Fruit fly (Drosophila melanogaster): ENCODE results near the gene CG5245.

CG5245 gene

dm6 chr3R:12448889-12449314 is 19.5 kb downstream of the CG5245 start, which contains the start of gene CG18549 (continued):
- TF ChIP-seq HmgD (GFP tag; optimal IDR thresholded peaks at IDR 0.05) (peak; percentile 98), CG1647 (GFP tag; optimal IDR thresholded peaks at IDR 0.05) (peak; percentile 99), odd (GFP tag; optimal IDR thresholded peaks at IDR 0.05) (peak; percentile 100), ATbp (GFP tag; optimal IDR thresholded peaks at IDR 0.05) (peak; percentile 100), CG9932 (GFP tag; IDR thresholded peaks at IDR 0.05) (peak; percentile 99), nerfin-2 (GFP tag; IDR thresholded peaks at IDR 0.05; ENCODE audit: partially characterized antibody) (peak; percentile 64; the same call in 1 of the 2 replicates), abd-A (tag; optimal IDR thresholded peaks at IDR 0.05) (peak; percentile 99), gfzf (GFP tag; optimal IDR thresholded peaks at IDR 0.05) (peak; percentile 44), ftz-f1 (GFP tag; optimal IDR thresholded peaks at IDR 0.05) (peak; percentile 94), Lhr (GFP tag; optimal IDR thresholded peaks at IDR 0.05) (peak; percentile 99), CkIIα-i1 (GFP tag; IDR thresholded peaks at IDR 0.05) (peak; percentile 98), Optix (GFP tag; IDR thresholded peaks at IDR 0.05) (peak; percentile 99), CG18764 (GFP tag; optimal IDR thresholded peaks at IDR 0.05) (peak; percentile 99), CG17802 (tag; optimal IDR thresholded peaks at IDR 0.05) (peak; percentile 95), CG15601 (tag; optimal IDR thresholded peaks at IDR 0.05) (peak; percentile 99), CG7357 (GFP tag; IDR thresholded peaks at IDR 0.05) (peak; percentile 99), da (GFP tag; optimal IDR thresholded peaks at IDR 0.05) (peak; percentile 97), cad (GFP tag; optimal IDR thresholded peaks at IDR 0.05) (no peak), CG7786 (GFP tag; optimal IDR thresholded peaks at IDR 0.05) (peak; percentile 98), CG2678 (tag; optimal IDR thresholded peaks at IDR 0.05) (peak; percentile 100), gem (tag; optimal IDR thresholded peaks at IDR 0.05) (peak; percentile 100), Nf-YB (GFP tag; optimal IDR thresholded peaks at IDR 0.05) (peak; percentile 93), CTCF (GFP tag; optimal IDR thresholded peaks at IDR 0.05) (peak; percentile 81), shn (GFP tag; optimal IDR thresholded peaks at IDR 0.05) (peak; percentile 99), h (optimal IDR thresholded peaks at IDR 0.05) (no peak), CG5245 (GFP tag; optimal IDR thresholded peaks at IDR 0.05) (peak; percentile 100), CG4617 (GFP tag; optimal IDR thresholded peaks at IDR 0.05; ENCODE audit: borderline replicate concordance) (peak; percentile 99), NFAT (GFP tag; IDR thresholded peaks at IDR 0.05) (peak; percentile 99), Vsx1 (GFP tag; optimal IDR thresholded peaks at IDR 0.05) (peak; percentile 99), jumu (GFP tag; optimal IDR thresholded peaks at IDR 0.05) (peak; percentile 99), Dfd (GFP tag; optimal IDR thresholded peaks at IDR 0.05) (no peak), CG30020 (tag; optimal IDR thresholded peaks at IDR 0.05) (peak; percentile 94), CG7372 (GFP tag; IDR thresholded peaks at IDR 0.05) (peak; percentile 100), CG4404 (GFP tag; IDR thresholded peaks at IDR 0.05) (peak; percentile 99), CG16779 (GFP tag; IDR thresholded peaks at IDR 0.05) (peak; percentile 99), CG34376 (GFP tag; optimal IDR thresholded peaks at IDR 0.05) (peak; percentile 100), peb (GFP tag; IDR thresholded peaks at IDR 0.05) (peak; percentile 100), emc (GFP tag; optimal IDR thresholded peaks at IDR 0.05) (peak; percentile 97), HLH54F (GFP tag; optimal IDR thresholded peaks at IDR 0.05) (peak; percentile 99), CG12155 (GFP tag; optimal IDR thresholded peaks at IDR 0.05) (peak; percentile 99), CG7745 (tag; optimal IDR thresholded peaks at IDR 0.05) (peak; percentile 98), CG7271 (tag; optimal IDR thresholded peaks at IDR 0.05) (peak; percentile 99), ara (GFP tag; IDR thresholded peaks at IDR 0.05) (peak; percentile 100), jigr1 (GFP tag; IDR thresholded peaks at IDR 0.05) (peak; percentile 99), CG14014 (GFP tag; IDR thresholded peaks at IDR 0.05) (peak; percentile 100), tio (GFP tag; optimal IDR thresholded peaks at IDR 0.05) (peak; percentile 99), CG16815 (GFP tag; optimal IDR thresholded peaks at IDR 0.05) (peak; percentile 99), pho (GFP tag; optimal IDR thresholded peaks at IDR 0.05) (peak; percentile 99), NfI (GFP tag; optimal IDR thresholded peaks at IDR 0.05) (peak; percentile 100), zen2 (GFP tag; IDR thresholded peaks at IDR 0.05; ENCODE audit: partially characterized antibody) (peak; percentile 84), cwo (GFP tag; optimal IDR thresholded peaks at IDR 0.05) (peak; percentile 99), her (GFP tag; optimal IDR thresholded peaks at IDR 0.05) (peak; percentile 97)

Measured in whole organism, embryonic.